Worm (Caenorhabditis elegans) whole organism, young adult: Measurements from ENCODE around the gene nhr-104.

Experiments used
- B0035.1 ChIP-seq: sonication (generic microtip); optimal IDR thresholded peaks from 2 replicates; lab custom pipeline; 2016; ENCODE audit warnings: missing genetic modification characterization, mild to moderate bottlenecking, missing compliant biosample characterization, missing genotype, missing genetic modification reagents
- F10E7.11 ChIP-seq: sonication (generic microtip); optimal IDR thresholded peaks from 2 replicates; lab custom pipeline; 2017; ENCODE audit warnings: mild to moderate bottlenecking, missing genetic modification characterization, moderate library complexity, missing compliant biosample characterization
- F57A8.1 ChIP-seq: fragments of 200-800 bp; sonication (Bioruptor generic); optimal IDR thresholded peaks from 2 replicates; lab custom pipeline; 2018; ENCODE audit warnings: mild to moderate bottlenecking, missing genetic modification characterization, moderate library complexity, missing compliant biosample characterization
- atf-7 ChIP-seq: sonication (generic microtip); optimal IDR thresholded peaks from 2 replicates; lab custom pipeline; 2017; ENCODE audit warnings: mild to moderate bottlenecking, missing genetic modification characterization, missing compliant biosample characterization
- cebp-1 ChIP-seq, 2 experiments: fragments of 200-800 bp in 1 of 2; sonication (Bioruptor generic) in 1 of 2; sonication (generic microtip) in 1 of 2; IDR thresholded peaks in 1 of 2; optimal IDR thresholded peaks in 1 of 2; 2 replicates each; pipeline versions ENCODE4 v1.3.6 to Lab custom; 2017 to 2022; ENCODE audit warnings: missing compliant biosample characterization in 2 of 2, missing genetic modification characterization in 2 of 2, mild to moderate bottlenecking in 1 of 2, missing genetic modification reagents in 1 of 2, moderate library complexity in 1 of 2
- chd-7 ChIP-seq: sonication (generic microtip); optimal IDR thresholded peaks from 2 replicates; lab custom pipeline; 2016; ENCODE audit warnings: mild to moderate bottlenecking, missing genetic modification characterization, moderate library complexity, missing compliant biosample characterization
- egl-18 ChIP-seq: fragments of 200-800 bp; sonication (Bioruptor generic); IDR thresholded peaks from 2 replicates; pipeline ENCODE4 v1.3.6; 2022; ENCODE audit warnings: missing genetic modification reagents, missing genetic modification characterization, missing compliant biosample characterization
- egl-44 ChIP-seq: fragments of 200-800 bp; sonication (Bioruptor generic); IDR thresholded peaks from 2 replicates; pipeline ENCODE4 v1.3.6; 2022; ENCODE audit warnings: missing genetic modification reagents, missing genetic modification characterization, missing compliant biosample characterization
- ekl-4 ChIP-seq: fragments of 200-800 bp; sonication (Bioruptor generic); IDR thresholded peaks from 2 replicates; pipeline ENCODE4 v1.3.6; 2022; ENCODE audit warnings: missing genetic modification reagents, missing genetic modification characterization, missing compliant biosample characterization
- ets-4 ChIP-seq: fragments of 200-800 bp; sonication (Bioruptor generic); optimal IDR thresholded peaks from 2 replicates; lab custom pipeline; 2018; ENCODE audit warnings: mild to moderate bottlenecking, missing genetic modification characterization, missing compliant biosample characterization
- fkh-3 ChIP-seq: sonication (generic microtip); optimal IDR thresholded peaks from 2 replicates; lab custom pipeline; 2016; ENCODE audit warnings: mild to moderate bottlenecking, missing genetic modification characterization, missing compliant biosample characterization
- hlh-26 ChIP-seq: fragments of 200-800 bp; sonication (Bioruptor generic); conservative IDR thresholded peaks from 2 replicates; pipeline ENCODE4 v1.3.6; 2022; ENCODE audit warnings: missing genetic modification reagents, missing genetic modification characterization, missing compliant biosample characterization
- hrde-1 ChIP-seq: sonication (generic microtip); optimal IDR thresholded peaks from 2 replicates; lab custom pipeline; 2016; ENCODE audit warnings: missing genetic modification characterization, mild to moderate bottlenecking, missing compliant biosample characterization, moderate library complexity, missing genotype, missing genetic modification reagents, borderline replicate concordance
- lin-35 ChIP-seq, 3 experiments: fragments of 150-350 bp in 2 of 3; sonication (generic microtip) in 1 of 3; optimal IDR thresholded peaks; 2 replicates each; lab custom pipeline; 2014 to 2018; ENCODE audit warnings: missing biosample characterization in 3 of 3, missing genetic modification characterization in 3 of 3, missing genetic modification reagents in 3 of 3
- lin-54 ChIP-seq: fragments of 200-800 bp; sonication (Bioruptor generic); optimal IDR thresholded peaks from 2 replicates; lab custom pipeline; 2018; ENCODE audit warnings: mild to moderate bottlenecking, missing genetic modification characterization, missing compliant biosample characterization
- lsy-27 ChIP-seq: sonication (generic microtip); optimal IDR thresholded peaks from 2 replicates; lab custom pipeline; 2017; ENCODE audit warnings: missing genetic modification characterization, mild to moderate bottlenecking, missing compliant biosample characterization, antibody characterized with exemption, missing genotype, borderline replicate concordance; ENCODE audit not compliant: insufficient read depth
- nhr-120 ChIP-seq: fragments of 200-800 bp; sonication (Bioruptor generic); IDR thresholded peaks from 2 replicates; pipeline ENCODE4 v1.3.6; 2022; ENCODE audit warnings: missing genetic modification characterization, missing compliant biosample characterization
- nhr-179 ChIP-seq: sonication (generic microtip); optimal IDR thresholded peaks from 2 replicates; lab custom pipeline; 2016; ENCODE audit warnings: mild to moderate bottlenecking, missing genetic modification characterization, missing compliant biosample characterization
- nhr-27 ChIP-seq: fragments of 200-800 bp; sonication (Bioruptor generic); optimal IDR thresholded peaks from 2 replicates; lab custom pipeline; 2018; ENCODE audit warnings: mild to moderate bottlenecking, missing genetic modification characterization, moderate library complexity, missing compliant biosample characterization
- pbrm-1 ChIP-seq: fragments of 200-800 bp; sonication (Bioruptor generic); IDR thresholded peaks from 2 replicates; pipeline ENCODE4 v1.3.6; 2022; ENCODE audit warnings: missing genetic modification reagents, missing genetic modification characterization, missing compliant biosample characterization
- repo-1 ChIP-seq: sonication (generic microtip); optimal IDR thresholded peaks from 2 replicates; lab custom pipeline; 2017; ENCODE audit warnings: mild to moderate bottlenecking, missing genetic modification characterization, missing compliant biosample characterization
- sdz-38 ChIP-seq: sonication (generic microtip); optimal IDR thresholded peaks from 2 replicates; lab custom pipeline; 2016; ENCODE audit warnings: missing genotype, missing genetic modification characterization, missing compliant biosample characterization
- snpc-1.1 ChIP-seq: sonication (generic microtip); optimal IDR thresholded peaks from 2 replicates; lab custom pipeline; 2017; ENCODE audit warnings: missing genetic modification characterization, mild to moderate bottlenecking, missing compliant biosample characterization, antibody characterized with exemption, moderate library complexity, missing genotype, missing genetic modification reagents; ENCODE audit not compliant: insufficient read depth
- snpc-4 ChIP-seq, 5 experiments: fragments of 150-350 bp in 1 of 5; sonication (generic microtip) in 4 of 5; optimal IDR thresholded peaks; 2 replicates each; lab custom pipeline; 2014 to 2018; ENCODE audit warnings: missing genetic modification characterization in 5 of 5, missing biosample characterization in 3 of 5, antibody characterized with exemption in 2 of 5, mild to moderate bottlenecking in 2 of 5, missing compliant biosample characterization in 2 of 5, missing genotype in 2 of 5, moderate library complexity in 2 of 5, missing genetic modification reagents in 1 of 5
- tbx-9 ChIP-seq: sonication (generic microtip); optimal IDR thresholded peaks from 2 replicates; lab custom pipeline; 2016; ENCODE audit warnings: borderline replicate concordance, missing genetic modification characterization, inconsistent platforms, missing compliant biosample characterization
- unc-130 ChIP-seq: sonication (generic microtip); optimal IDR thresholded peaks from 2 replicates; lab custom pipeline; 2016; ENCODE audit warnings: missing genetic modification reagents, missing genetic modification characterization, missing compliant biosample characterization
- ztf-18 ChIP-seq: sonication (generic microtip); optimal IDR thresholded peaks from 2 replicates; lab custom pipeline; 2016; ENCODE audit warnings: missing genotype, mild to moderate bottlenecking, missing genetic modification characterization, missing compliant biosample characterization
- ztf-22 ChIP-seq: fragments of 200-800 bp; sonication (Bioruptor generic); optimal IDR thresholded peaks from 2 replicates; lab custom pipeline; 2018; ENCODE audit warnings: mild to moderate bottlenecking, missing genetic modification characterization, moderate library complexity, missing compliant biosample characterization
- ztf-25 ChIP-seq: fragments of 200-800 bp; sonication (Bioruptor generic); IDR thresholded peaks from 2 replicates; pipeline ENCODE4 v1.3.6; 2022; ENCODE audit warnings: missing genetic modification reagents, missing genetic modification characterization, missing compliant biosample characterization
- ztf-26 ChIP-seq: sonication (generic microtip); optimal IDR thresholded peaks from 2 replicates; lab custom pipeline; 2017; ENCODE audit warnings: missing genetic modification characterization, missing compliant biosample characterization

The nhr-104 gene

DNA sequence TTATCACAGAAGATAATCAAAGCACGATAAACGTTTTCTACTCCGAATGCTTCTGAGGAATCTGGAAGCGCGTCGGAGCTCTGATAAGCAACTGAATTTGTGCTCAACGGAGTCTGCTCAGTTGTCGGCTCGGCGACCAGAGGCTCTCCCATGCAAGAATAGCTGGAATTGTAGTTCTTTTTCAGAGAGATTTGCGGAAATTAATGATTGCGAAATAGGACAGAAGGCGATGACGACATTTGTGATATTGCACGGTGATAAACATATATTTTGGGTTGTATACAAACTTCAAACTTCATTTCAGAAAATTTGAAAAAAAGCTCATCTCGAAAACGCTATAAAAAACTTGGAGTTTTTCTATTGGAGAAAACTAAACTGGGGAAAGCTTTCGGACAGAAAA lies 21.3 kb upstream of the nhr-104 start, which contains the start of gene H06H21.37:
Gene H06H21.37, minus strand, starts transcription at position 162 of the 400 bp plus-strand sequence.
- TF ChIP-seq tbx-9 (tag; lab: Kevin White, UChicago) (no peak), sdz-38 (tag; lab: Kevin White, UChicago) (no peak), egl-44 (GFP tag; lab: Robert Waterston, UW) (no peak), snpc-1.1 (no peak), F57A8.1 (GFP tag; lab: Kevin White, UChicago) (no peak), fkh-3 (tag; lab: Kevin White, UChicago) (no peak), nhr-27 (tag; lab: Kevin White, UChicago) (no peak), cebp-1 (GFP tag; IDR thresholded peaks at IDR 0.05; lab: Robert Waterston, UW) (peak; percentile 59; the same call in 1 of the 2 replicates), cebp-1 (tag; optimal IDR thresholded peaks at IDR 0.05; lab: Kevin White, UChicago) (peak; percentile 87), ztf-25 (GFP tag; lab: Robert Waterston, UW) (0 out of 2 replicates have a peak, but pooled peaks have one; percentile 10), ets-4 (GFP tag; lab: Kevin White, UChicago) (no peak), hlh-26 (GFP tag; lab: Robert Waterston, UW) (no peak), lin-54 (GFP tag; lab: Kevin White, UChicago) (no peak), ztf-26 (tag; lab: Kevin White, UChicago) (no peak)
- TF ChIP-seq, all 124 proteins: peak for 2

DNA sequence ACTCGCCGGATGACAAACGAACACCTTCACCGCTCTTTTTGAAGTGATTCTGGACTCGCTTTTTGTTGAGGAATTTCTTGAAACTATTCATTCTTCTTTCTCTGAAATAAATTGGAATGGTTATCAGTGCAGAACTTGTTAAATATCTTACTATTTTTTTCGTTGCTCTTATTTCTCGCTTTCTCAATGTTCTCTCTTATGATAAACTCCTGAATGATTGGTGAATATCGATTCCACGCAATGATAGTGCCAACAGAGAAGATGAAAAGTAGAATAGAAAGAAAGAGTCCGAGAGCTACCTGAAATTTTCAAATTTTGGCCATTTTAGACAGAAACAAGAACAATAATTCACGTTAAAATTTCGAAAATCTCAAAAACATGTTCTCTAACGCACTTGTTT lies 20.9 kb upstream of the nhr-104 start, which contains the start of gene ubxn-6:
Gene ubxn-6, minus strand, starts transcription at position 101 of the 400 bp plus-strand sequence.
- TF ChIP-seq B0035.1 (tag; lab: Kevin White, UChicago) (no peak), ztf-22 (GFP tag; lab: Kevin White, UChicago) (no peak), repo-1 (tag; lab: Kevin White, UChicago) (no peak)

DNA sequence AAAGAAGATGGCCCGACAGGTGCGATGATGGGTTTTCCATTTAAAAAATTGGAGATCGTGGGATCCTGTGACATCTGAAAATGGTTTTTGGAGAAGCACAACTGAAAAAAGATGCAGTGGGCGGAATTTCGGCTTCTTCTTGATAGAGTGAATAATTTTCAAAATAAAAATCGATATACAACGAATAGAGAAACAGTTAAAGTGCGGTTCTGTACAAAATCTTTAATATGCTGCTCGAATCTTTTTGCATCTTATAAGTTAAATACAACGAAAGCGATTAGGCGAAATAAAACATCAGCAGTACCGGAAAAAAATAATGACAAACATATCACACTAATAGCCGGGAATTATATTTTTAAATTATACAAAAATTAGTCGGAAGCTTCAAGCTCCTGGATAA lies 18.7 kb upstream of the nhr-104 start, which contains the start of gene H06H21.11:
Gene H06H21.11, minus strand, starts transcription at position 101 of the 400 bp plus-strand sequence.
- TF ChIP-seq ztf-18 (tag; lab: Kevin White, UChicago) (no peak), snpc-4 (GFP tag; optimal IDR thresholded peaks at IDR 0.05; lab: Kevin White, UChicago) (no peak), snpc-4 (tag; optimal IDR thresholded peaks at IDR 0.05; lab: Kevin White, UChicago) (peak in 1 of 4 experiments; percentile 42), pbrm-1 (GFP tag; lab: Robert Waterston, UW) (no peak), egl-18 (GFP tag; lab: Robert Waterston, UW) (no peak), hrde-1 (peak; percentile 22), nhr-179 (tag; lab: Kevin White, UChicago) (no peak), unc-130 (GFP tag; lab: Kevin White, UChicago) (no peak)

DNA sequence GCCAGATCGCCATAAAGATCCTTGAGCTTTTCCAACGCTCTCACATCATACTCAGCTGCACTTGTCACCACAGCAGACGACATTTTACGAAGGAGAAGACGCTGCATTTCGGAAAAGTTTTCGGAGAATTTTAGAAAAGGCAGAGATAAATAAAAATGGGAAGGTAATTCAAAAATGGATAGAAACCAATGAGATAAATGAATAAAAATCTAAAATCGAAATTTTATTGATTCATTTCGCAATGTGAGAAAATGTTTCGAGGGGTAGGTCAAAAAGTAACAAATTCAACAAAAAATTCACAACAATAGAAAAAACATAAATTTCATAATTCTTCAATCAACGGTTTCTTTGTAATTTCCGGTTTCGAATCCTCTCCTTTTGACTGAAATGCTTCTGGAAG lies 18.0 kb upstream of the nhr-104 start, which contains the start of gene dpf-5:
Gene dpf-5, minus strand, starts transcription at position 101 of the 400 bp plus-strand sequence.
- TF ChIP-seq atf-7 (tag; lab: Kevin White, UChicago), result no peak
- peak; percentile 23 for TF ChIP-seq hrde-1
- no peak for TF ChIP-seq nhr-120
- TF ChIP-seq lin-35 (GFP tag; optimal IDR thresholded peaks at IDR 0.05; lab: Kevin White, UChicago), result no peak
- TF ChIP-seq ekl-4, result 0 out of 2 replicates have a peak, but pooled peaks have one; percentile 20

DNA sequence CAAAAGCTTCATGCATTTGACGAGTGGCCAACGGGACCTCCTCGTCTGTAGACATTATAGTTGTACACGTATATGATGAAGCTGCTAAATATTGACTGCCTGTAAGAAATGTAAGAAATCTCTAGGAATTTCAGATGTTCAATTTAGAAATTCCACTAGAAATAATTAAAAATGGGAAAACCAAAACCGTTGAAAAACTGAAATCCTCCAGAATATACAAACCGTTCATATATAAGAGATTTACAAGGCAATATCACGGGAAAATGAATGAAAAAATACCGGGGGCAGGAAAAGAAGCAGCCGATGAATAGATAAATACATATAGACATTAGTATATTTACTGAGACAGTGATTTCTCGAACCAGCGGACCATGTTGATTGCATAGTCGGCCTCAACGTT lies 14.0 kb upstream of the nhr-104 start, which contains the start of gene dpf-7:
Gene dpf-7, minus strand, starts transcription at position 101 of the 400 bp plus-strand sequence.
- TF ChIP-seq chd-7 (tag; lab: Kevin White, UChicago) (no peak), F10E7.11 (tag; lab: Kevin White, UChicago) (no peak), lsy-27 (tag; lab: Kevin White, UChicago) (no peak)
